Worm (Caenorhabditis elegans) whole organism, young adult: ENCODE measurements around the gene W09D10.4.
A peak's percentile ranks its signal among the peaks of the same experiment; 100 is the strongest.

Experiments used
- B0336.3 ChIP-seq: fragments of 200-800 bp; sonication (Bioruptor generic); IDR thresholded peaks from 2 replicates; pipeline ENCODE4 v1.3.6; 2022; ENCODE audit warnings: missing genetic modification characterization, missing compliant biosample characterization
- C06A6.2 ChIP-seq: fragments of 200-800 bp; sonication (Bioruptor generic); conservative IDR thresholded peaks from 2 replicates; pipeline ENCODE4 v1.3.6; 2022; ENCODE audit warnings: missing genetic modification characterization, missing compliant biosample characterization
- C17E4.6 ChIP-seq: fragments of 200-800 bp; sonication (Bioruptor generic); IDR thresholded peaks from 2 replicates; pipeline ENCODE4 v1.3.6; 2022; ENCODE audit warnings: missing genetic modification reagents, missing genetic modification characterization, missing compliant biosample characterization
- F10E7.11 ChIP-seq: sonication (generic microtip); optimal IDR thresholded peaks from 2 replicates; lab custom pipeline; 2017; ENCODE audit warnings: mild to moderate bottlenecking, missing genetic modification characterization, moderate library complexity, missing compliant biosample characterization
- K11D2.4 ChIP-seq: fragments of 200-800 bp; sonication (Bioruptor generic); IDR thresholded peaks from 2 replicates; pipeline ENCODE4 v1.3.6; 2022; ENCODE audit warnings: missing genetic modification reagents, missing genetic modification characterization, missing compliant biosample characterization
- T26A5.8 ChIP-seq: sonication (generic microtip); optimal IDR thresholded peaks from 2 replicates; lab custom pipeline; 2016; ENCODE audit warnings: missing genetic modification characterization, missing compliant biosample characterization
- Y56A3A.18 ChIP-seq: fragments of 200-800 bp; sonication (Bioruptor generic); IDR thresholded peaks from 2 replicates; pipeline ENCODE4 v1.3.6; 2022; ENCODE audit warnings: missing genetic modification reagents, missing genetic modification characterization, missing compliant biosample characterization
- ama-1 ChIP-seq, 3 experiments: fragments of 150-350 bp in 1 of 3; sonication (generic microtip) in 2 of 3; optimal IDR thresholded peaks; 2 replicates each; lab custom pipeline; 2014 to 2018; ENCODE audit warnings: missing biosample characterization in 2 of 3, missing genetic modification characterization in 2 of 3, missing genetic modification reagents in 2 of 3
- aptf-2 ChIP-seq: fragments of 200-800 bp; sonication (Bioruptor generic); conservative IDR thresholded peaks from 2 replicates; pipeline ENCODE4 v1.3.6; 2022; ENCODE audit warnings: missing genetic modification reagents, missing genetic modification characterization, missing compliant biosample characterization
- athp-1 ChIP-seq: sonication (generic microtip); optimal IDR thresholded peaks from 2 replicates; lab custom pipeline; 2017; ENCODE audit warnings: mild to moderate bottlenecking, missing genetic modification characterization, missing compliant biosample characterization
- attf-5 ChIP-seq: fragments of 200-800 bp; sonication (Bioruptor generic); optimal IDR thresholded peaks from 2 replicates; lab custom pipeline; 2018; ENCODE audit warnings: mild to moderate bottlenecking, missing genetic modification characterization, missing compliant biosample characterization
- bed-1 ChIP-seq: fragments of 200-800 bp; sonication (Bioruptor generic); IDR thresholded peaks from 2 replicates; pipeline ENCODE4 v1.3.6; 2022; ENCODE audit warnings: missing genetic modification reagents, missing genetic modification characterization, missing compliant biosample characterization
- cebp-2 ChIP-seq: fragments of 200-800 bp; sonication (Bioruptor generic); IDR thresholded peaks from 2 replicates; pipeline ENCODE4 v1.3.6; 2022; ENCODE audit warnings: missing genetic modification characterization, missing compliant biosample characterization
- ceh-100 ChIP-seq: fragments of 200-800 bp; sonication (Bioruptor generic); IDR thresholded peaks from 2 replicates; pipeline ENCODE4 v1.3.6; 2022; ENCODE audit warnings: missing genetic modification reagents, missing genetic modification characterization, missing compliant biosample characterization
- ceh-91 ChIP-seq: fragments of 200-800 bp; sonication (Bioruptor generic); IDR thresholded peaks from 2 replicates; pipeline ENCODE4 v1.3.6; 2022; ENCODE audit warnings: missing genetic modification reagents, missing genetic modification characterization, missing compliant biosample characterization
- die-1 ChIP-seq: sonication (generic microtip); optimal IDR thresholded peaks from 2 replicates; lab custom pipeline; 2016; ENCODE audit warnings: missing genotype, mild to moderate bottlenecking, missing genetic modification characterization, missing compliant biosample characterization
- egrh-3 ChIP-seq: fragments of 200-800 bp; sonication (Bioruptor generic); IDR thresholded peaks from 2 replicates; pipeline ENCODE4 v1.3.6; 2022; ENCODE audit warnings: missing genetic modification reagents, missing genetic modification characterization, missing compliant biosample characterization
- ekl-4 ChIP-seq: fragments of 200-800 bp; sonication (Bioruptor generic); IDR thresholded peaks from 2 replicates; pipeline ENCODE4 v1.3.6; 2022; ENCODE audit warnings: missing genetic modification reagents, missing genetic modification characterization, missing compliant biosample characterization
- ets-4 ChIP-seq: fragments of 200-800 bp; sonication (Bioruptor generic); optimal IDR thresholded peaks from 2 replicates; lab custom pipeline; 2018; ENCODE audit warnings: mild to moderate bottlenecking, missing genetic modification characterization, missing compliant biosample characterization
- gei-17 ChIP-seq: fragments of 200-800 bp; sonication (Bioruptor generic); optimal IDR thresholded peaks from 2 replicates; lab custom pipeline; 2018; ENCODE audit warnings: mild to moderate bottlenecking, missing genetic modification characterization, missing compliant biosample characterization
- hmg-1.2 ChIP-seq: fragments of 200-800 bp; sonication (Bioruptor generic); IDR thresholded peaks from 2 replicates; pipeline ENCODE4 v1.3.6; 2022; ENCODE audit warnings: missing genetic modification reagents, missing genetic modification characterization, missing compliant biosample characterization
- lin-26 ChIP-seq: fragments of 200-800 bp; sonication (Bioruptor generic); IDR thresholded peaks from 2 replicates; pipeline ENCODE4 v1.3.6; 2022; ENCODE audit warnings: missing genetic modification reagents, missing genetic modification characterization, missing compliant biosample characterization
- lin-35 ChIP-seq, 3 experiments: fragments of 150-350 bp in 2 of 3; sonication (generic microtip) in 1 of 3; optimal IDR thresholded peaks; 2 replicates each; lab custom pipeline; 2014 to 2018; ENCODE audit warnings: missing biosample characterization in 3 of 3, missing genetic modification characterization in 3 of 3, missing genetic modification reagents in 3 of 3
- lin-40 ChIP-seq: sonication (generic microtip); optimal IDR thresholded peaks from 2 replicates; lab custom pipeline; 2016; ENCODE audit warnings: missing genetic modification characterization, mild to moderate bottlenecking, missing compliant biosample characterization, missing genotype, missing genetic modification reagents
- lin-54 ChIP-seq: fragments of 200-800 bp; sonication (Bioruptor generic); optimal IDR thresholded peaks from 2 replicates; lab custom pipeline; 2018; ENCODE audit warnings: mild to moderate bottlenecking, missing genetic modification characterization, missing compliant biosample characterization
- lsl-1 ChIP-seq: fragments of 200-800 bp; sonication (Bioruptor generic); optimal IDR thresholded peaks from 2 replicates; lab custom pipeline; 2018; ENCODE audit warnings: mild to moderate bottlenecking, missing genetic modification characterization, moderate library complexity, missing compliant biosample characterization
- lsy-27 ChIP-seq: sonication (generic microtip); optimal IDR thresholded peaks from 2 replicates; lab custom pipeline; 2017; ENCODE audit warnings: missing genetic modification characterization, mild to moderate bottlenecking, missing compliant biosample characterization, antibody characterized with exemption, missing genotype, borderline replicate concordance; ENCODE audit not compliant: insufficient read depth
- madf-3 ChIP-seq: fragments of 200-800 bp; sonication (Bioruptor generic); IDR thresholded peaks from 2 replicates; pipeline ENCODE4 v1.3.6; 2022; ENCODE audit warnings: missing genetic modification reagents, missing genetic modification characterization, missing compliant biosample characterization
- madf-6 ChIP-seq: fragments of 200-800 bp; sonication (Bioruptor generic); IDR thresholded peaks from 2 replicates; pipeline ENCODE4 v1.3.6; 2022; ENCODE audit warnings: missing genetic modification reagents, missing genetic modification characterization, missing compliant biosample characterization
- madf-8 ChIP-seq: fragments of 200-800 bp; sonication (Bioruptor generic); conservative IDR thresholded peaks from 2 replicates; pipeline ENCODE4 v1.3.6; 2022; ENCODE audit warnings: missing genetic modification reagents, missing genetic modification characterization, missing compliant biosample characterization
- mcd-1 ChIP-seq: fragments of 200-800 bp; sonication (Bioruptor generic); IDR thresholded peaks from 2 replicates; pipeline ENCODE4 v1.3.6; 2022; ENCODE audit warnings: missing genetic modification reagents, missing genetic modification characterization, missing compliant biosample characterization
- nfyb-1 ChIP-seq: fragments of 200-800 bp; sonication (Bioruptor generic); IDR thresholded peaks from 2 replicates; pipeline ENCODE4 v1.3.6; 2022; ENCODE audit warnings: missing genetic modification reagents, missing genetic modification characterization, missing compliant biosample characterization
- nhr-120 ChIP-seq: fragments of 200-800 bp; sonication (Bioruptor generic); IDR thresholded peaks from 2 replicates; pipeline ENCODE4 v1.3.6; 2022; ENCODE audit warnings: missing genetic modification characterization, missing compliant biosample characterization
- snpc-3.4 ChIP-seq: sonication (generic microtip); optimal IDR thresholded peaks from 2 replicates; lab custom pipeline; 2017; ENCODE audit warnings: missing genetic modification characterization, mild to moderate bottlenecking, missing compliant biosample characterization, antibody characterized with exemption, moderate library complexity, missing genotype, missing genetic modification reagents
- somi-1 ChIP-seq: fragments of 200-800 bp; sonication (Bioruptor generic); optimal IDR thresholded peaks from 2 replicates; lab custom pipeline; 2018; ENCODE audit warnings: mild to moderate bottlenecking, missing genetic modification characterization, missing compliant biosample characterization
- unc-62 ChIP-seq: fragments of 150-350 bp; optimal IDR thresholded peaks from 2 replicates; lab custom pipeline; 2014; ENCODE audit warnings: missing biosample characterization, missing genetic modification reagents, missing genetic modification characterization
- zfh-2 ChIP-seq: fragments of 200-800 bp; sonication (Bioruptor generic); conservative IDR thresholded peaks from 2 replicates; pipeline ENCODE4 v1.3.6; 2022; ENCODE audit warnings: missing genetic modification reagents, missing genetic modification characterization, missing compliant biosample characterization

Gene W09D10.4

DNA sequence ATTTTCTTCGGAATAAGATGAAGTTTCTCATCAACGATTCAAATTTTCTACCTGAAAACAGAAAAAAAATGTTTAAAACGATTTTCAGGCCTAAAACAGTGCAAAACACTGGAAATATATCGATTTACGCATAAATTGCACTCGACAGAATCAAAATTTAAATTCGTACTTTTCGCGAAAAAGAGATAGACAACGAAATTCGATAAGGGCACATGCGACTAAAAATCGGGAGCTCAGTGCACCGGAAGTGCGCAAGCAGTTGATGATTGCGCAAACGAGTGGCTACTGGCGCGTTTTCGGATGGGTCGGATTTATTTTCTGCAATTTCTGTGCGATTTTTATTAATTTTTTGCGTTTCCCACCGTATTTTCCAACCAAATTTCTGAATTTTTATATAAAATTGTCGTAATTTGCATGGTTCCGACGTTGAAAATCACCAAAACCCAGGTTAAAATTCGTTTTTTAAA, 9.0 kb downstream of the W09D10.4 start, which contains the start of the genes Y39A1A.21 and Y39A1A.22 (continued):
- peak; percentile 80 for TF ChIP-seq lin-54 (GFP tag; lab: Kevin White, UChicago)
- TF ChIP-seq K11D2.4 = peak; percentile 74
- no peak for TF ChIP-seq unc-62
- TF ChIP-seq snpc-3.4 = peak; percentile 56
- TF ChIP-seq lsy-27 (tag; lab: Kevin White, UChicago) = no peak
- TF ChIP-seq die-1 (tag; lab: Kevin White, UChicago) = no peak
- TF ChIP-seq F10E7.11 = no peak
- TF ChIP-seq madf-8 (GFP tag; lab: Robert Waterston, UW) = peak; percentile 40; the same call in 1 of the 2 replicates
- peak; percentile 89 for TF ChIP-seq mcd-1 (GFP tag; lab: Robert Waterston, UW)
- no peak for TF ChIP-seq lin-26 (GFP tag; lab: Robert Waterston, UW)
- peak; percentile 71 for TF ChIP-seq lsl-1 (GFP tag; lab: Kevin White, UChicago)
- no peak for TF ChIP-seq egrh-3 (GFP tag; lab: Robert Waterston, UW)
- TF ChIP-seq lin-35 (GFP tag; optimal IDR thresholded peaks at IDR 0.05; lab: Kevin White, UChicago) = peak in 1 of 3 experiments; percentile 78
- no peak for TF ChIP-seq ets-4 (GFP tag; lab: Kevin White, UChicago)
- no peak for TF ChIP-seq T26A5.8
- TF ChIP-seq bed-1 (GFP tag; lab: Robert Waterston, UW) = no peak
- no peak for TF ChIP-seq gei-17 (GFP tag; lab: Kevin White, UChicago)
- no peak for TF ChIP-seq somi-1 (GFP tag; lab: Kevin White, UChicago)
- TF ChIP-seq nhr-120 = no peak
- TF ChIP-seq lin-40 (tag; lab: Kevin White, UChicago) = peak; percentile 80
- 0 out of 2 replicates have a peak, but pooled peaks have one; percentile 43 for TF ChIP-seq madf-3 (GFP tag; lab: Robert Waterston, UW)
- TF ChIP-seq, all 124 proteins: peak for 53

DNA sequence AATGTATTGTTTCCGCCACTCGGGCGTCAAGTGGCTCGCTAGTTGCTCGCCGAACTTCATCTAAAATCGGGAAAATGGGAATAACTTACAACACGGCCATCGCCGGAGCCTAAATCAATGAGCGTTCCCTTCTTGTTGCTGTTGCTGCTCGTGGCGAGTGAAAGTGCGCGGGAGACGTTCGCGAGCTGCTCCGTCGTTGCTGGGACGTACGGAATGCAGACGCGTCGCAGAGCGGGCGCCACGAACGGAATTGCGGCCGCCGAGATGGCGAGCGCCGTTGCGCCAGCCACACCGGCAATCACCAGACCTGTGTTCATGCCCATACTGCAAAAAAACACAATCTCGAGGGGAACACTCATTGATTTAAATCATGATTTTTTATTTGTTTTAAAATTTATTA, 9.5 kb downstream of the W09D10.4 start:
- TF ChIP-seq die-1 (tag; lab: Kevin White, UChicago) = no peak
- TF ChIP-seq ama-1 (optimal IDR thresholded peaks at IDR 0.05; lab: Kevin White, UChicago) = no peak
- no peak for TF ChIP-seq ama-1 (GFP tag; optimal IDR thresholded peaks at IDR 0.05; lab: Kevin White, UChicago)
- TF ChIP-seq hmg-1.2 (GFP tag; lab: Robert Waterston, UW) = 0 out of 2 replicates have a peak, but pooled peaks have one; percentile 31
- peak; percentile 20; the same call in 1 of the 2 replicates for TF ChIP-seq nfyb-1
- peak; percentile 84 for TF ChIP-seq zfh-2 (GFP tag; lab: Robert Waterston, UW)
- TF ChIP-seq cebp-2 (GFP tag; lab: Robert Waterston, UW) = 0 out of 2 replicates have a peak, but pooled peaks have one; percentile 43
- 0 out of 2 replicates have a peak, but pooled peaks have one; percentile 26 for TF ChIP-seq ceh-91 (GFP tag; lab: Robert Waterston, UW)
- TF ChIP-seq lin-54 (GFP tag; lab: Kevin White, UChicago) = no peak
- TF ChIP-seq egrh-3 (GFP tag; lab: Robert Waterston, UW) = peak; percentile 88
- peak; percentile 3 for TF ChIP-seq athp-1
- peak; percentile 6; the same call in 1 of the 2 replicates for TF ChIP-seq B0336.3 (GFP tag; lab: Robert Waterston, UW)
- no peak for TF ChIP-seq ceh-100 (GFP tag; lab: Robert Waterston, UW)
- 0 out of 2 replicates have a peak, but pooled peaks have one; percentile 16 for TF ChIP-seq aptf-2
- no peak for TF ChIP-seq C17E4.6 (GFP tag; lab: Robert Waterston, UW)
- peak; percentile 30; the same call in 1 of the 2 replicates for TF ChIP-seq C06A6.2
- no peak for TF ChIP-seq Y56A3A.18 (GFP tag; lab: Robert Waterston, UW)
- TF ChIP-seq mcd-1 (GFP tag; lab: Robert Waterston, UW) = peak; percentile 23; the same call in 1 of the 2 replicates
- TF ChIP-seq madf-6 (GFP tag; lab: Robert Waterston, UW) = peak; percentile 21; the same call in 1 of the 2 replicates

DNA sequence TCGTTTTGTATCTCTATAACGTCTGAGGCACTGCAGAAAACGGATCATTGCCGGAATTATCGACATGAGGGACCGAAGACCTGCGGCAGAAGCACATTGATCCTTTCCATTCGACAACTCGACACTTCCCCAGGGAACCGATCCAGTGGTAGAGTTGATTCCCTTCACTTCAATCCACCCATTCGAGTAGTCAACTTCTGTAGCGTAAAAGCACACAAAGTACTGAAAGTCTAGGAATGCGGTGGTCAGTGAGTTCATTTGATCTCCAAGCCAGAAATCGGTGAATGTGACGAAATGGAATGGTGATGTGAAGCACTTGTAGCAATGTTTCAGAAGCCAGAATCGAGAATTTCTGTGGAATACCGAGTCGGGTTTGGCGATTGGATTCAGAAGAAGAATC, 11.5 kb downstream of the W09D10.4 start:
- TF ChIP-seq ekl-4 (GFP tag; lab: Robert Waterston, UW) (no peak), attf-5 (GFP tag; lab: Kevin White, UChicago) (no peak)
